Fruit fly (Drosophila melanogaster) whole organism, adult: ENCODE data around the gene Plc21C.

Experiments used
- CG11617 ChIP-seq: fragments of 200-800 bp; sonication (Bioruptor generic); optimal IDR thresholded peaks from 2 replicates; lab custom pipeline; 2017; ENCODE audit warnings: mild to moderate bottlenecking, missing biosample characterization, missing genetic modification reagents, missing genetic modification characterization
- CG12768 ChIP-seq: fragments of 200-800 bp; sonication (Bioruptor generic); optimal IDR thresholded peaks from 2 replicates; lab custom pipeline; 2017; ENCODE audit warnings: missing biosample characterization, missing genetic modification characterization, mild to moderate bottlenecking, moderate library complexity, missing genetic modification reagents
- CG14711 ChIP-seq: fragments of 200-800 bp; sonication (Bioruptor generic); optimal IDR thresholded peaks from 2 replicates; lab custom pipeline; 2018; ENCODE audit warnings: missing biosample characterization, mild to moderate bottlenecking, missing genetic modification characterization, moderate library complexity
- CG1620 ChIP-seq: fragments of 200-800 bp; sonication (Bioruptor generic); optimal IDR thresholded peaks from 2 replicates; lab custom pipeline; 2016; ENCODE audit warnings: missing biosample characterization, missing genetic modification characterization
- CG33017 ChIP-seq: fragments of 200-800 bp; sonication (Bioruptor generic); optimal IDR thresholded peaks from 2 replicates; lab custom pipeline; 2018; ENCODE audit warnings: missing biosample characterization, mild to moderate bottlenecking, missing genetic modification characterization, moderate library complexity
- CG5204 ChIP-seq: fragments of 200-800 bp; sonication (Bioruptor generic); optimal IDR thresholded peaks from 2 replicates; lab custom pipeline; 2016; ENCODE audit warnings: missing biosample characterization, missing genetic modification characterization
- CG7045 ChIP-seq: fragments of 200-800 bp; sonication (Bioruptor generic); optimal IDR thresholded peaks from 2 replicates; lab custom pipeline; 2017; ENCODE audit warnings: missing biosample characterization, mild to moderate bottlenecking, missing genetic modification characterization
- CG7101 ChIP-seq: fragments of 200-800 bp; sonication (Bioruptor generic); optimal IDR thresholded peaks from 2 replicates; lab custom pipeline; 2018; ENCODE audit warnings: missing biosample characterization, mild to moderate bottlenecking, missing genetic modification characterization, moderate library complexity
- Clk ChIP-seq: fragments of 200-800 bp; sonication (Bioruptor generic); optimal IDR thresholded peaks from 2 replicates; lab custom pipeline; 2017; ENCODE audit warnings: missing biosample characterization, missing genetic modification characterization
- Crg-1 ChIP-seq: fragments of 200-800 bp; sonication (Bioruptor generic); optimal IDR thresholded peaks from 2 replicates; lab custom pipeline; 2016; ENCODE audit warnings: missing biosample characterization, missing genetic modification characterization
- Hr96 ChIP-seq: fragments of 200-800 bp; sonication (Bioruptor generic); optimal IDR thresholded peaks from 2 replicates; lab custom pipeline; 2016; ENCODE audit warnings: missing biosample characterization, missing genetic modification characterization
- Mnt ChIP-seq: fragments of 200-800 bp; sonication (Bioruptor generic); optimal IDR thresholded peaks from 2 replicates; lab custom pipeline; 2016; ENCODE audit warnings: missing biosample characterization, mild to moderate bottlenecking, missing genetic modification characterization
- bab1 ChIP-seq: fragments of 200-800 bp; sonication (Bioruptor generic); optimal IDR thresholded peaks from 3 replicates; lab custom pipeline; 2019; ENCODE audit warnings: missing biosample characterization, mild to moderate bottlenecking, missing genetic modification characterization, moderate library complexity
- cic ChIP-seq: fragments of 200-800 bp; sonication (Bioruptor generic); optimal IDR thresholded peaks from 2 replicates; lab custom pipeline; 2017; ENCODE audit warnings: missing biosample characterization, mild to moderate bottlenecking, missing genetic modification characterization, moderate library complexity
- cnc ChIP-seq, 2 experiments: fragments of >200 bp; optimal IDR thresholded peaks; 2 replicates each; lab custom pipeline; 2017
- kay ChIP-seq: fragments of 200-800 bp; sonication (Bioruptor generic); peaks from one replicate; lab custom pipeline; 2016; ENCODE audit warnings: missing biosample characterization, missing genetic modification characterization, borderline replicate concordance
- ovo ChIP-seq: fragments of 200-800 bp; sonication (Bioruptor generic); optimal IDR thresholded peaks from 2 replicates; lab custom pipeline; 2016; ENCODE audit warnings: missing biosample characterization, missing genetic modification characterization
- pad ChIP-seq: fragments of 200-800 bp; sonication (Bioruptor generic); optimal IDR thresholded peaks from 3 replicates; lab custom pipeline; 2017; ENCODE audit warnings: missing biosample characterization, missing genetic modification characterization, mild to moderate bottlenecking, moderate library complexity, missing genetic modification reagents
- tj ChIP-seq: fragments of 200-800 bp; sonication (Bioruptor generic); optimal IDR thresholded peaks from 3 replicates; lab custom pipeline; 2017; ENCODE audit warnings: missing biosample characterization, mild to moderate bottlenecking, missing genetic modification characterization, moderate library complexity
- toe ChIP-seq: fragments of 200-800 bp; sonication (Bioruptor generic); optimal IDR thresholded peaks from 2 replicates; lab custom pipeline; 2016; ENCODE audit warnings: missing biosample characterization, missing genetic modification characterization

Gene Plc21C

dm6 chr2L:305646-306045 is at the start of gene Plc21C:
Plc21C (plus strand) TSS chr2L:305935.
- peak; percentile 79 for TF ChIP-seq toe (GFP tag; lab: Kevin White, UChicago)
- no peak for TF ChIP-seq cnc (optimal IDR thresholded peaks at IDR 0.05; lab: Kevin White, UChicago)
- peak; percentile 45 for TF ChIP-seq CG14711
- peak; percentile 35 for TF ChIP-seq cic (GFP tag; lab: Kevin White, UChicago)
- no peak for TF ChIP-seq Clk
- TF ChIP-seq CG33017 (tag; lab: Kevin White, UChicago), result peak; percentile 45
- peak; percentile 4 for TF ChIP-seq CG7045 (GFP tag; lab: Kevin White, UChicago)
- peak; percentile 28 for TF ChIP-seq pad (GFP tag; lab: Kevin White, UChicago)
- no peak for TF ChIP-seq Hr96
- TF ChIP-seq CG11617, result peak; percentile 24
- no peak for TF ChIP-seq CG5204 (GFP tag; lab: Kevin White, UChicago)
- peak; percentile 82 for TF ChIP-seq ovo (GFP tag; lab: Kevin White, UChicago)
- TF ChIP-seq Crg-1 (GFP tag; lab: Kevin White, UChicago), result peak; percentile 22
- TF ChIP-seq CG7101 (tag; lab: Kevin White, UChicago), result peak; percentile 16
- TF ChIP-seq kay (GFP tag; lab: Kevin White, UChicago), result no peak
- TF ChIP-seq Mnt (GFP tag; lab: Kevin White, UChicago), result peak; percentile 43
- TF ChIP-seq CG1620 (GFP tag; lab: Kevin White, UChicago), result peak; percentile 74
- TF ChIP-seq CG12768 (GFP tag; lab: Kevin White, UChicago), result no peak
- TF ChIP-seq tj (GFP tag; lab: Kevin White, UChicago), result no peak
- TF ChIP-seq bab1 (GFP tag; lab: Kevin White, UChicago), result peak; percentile 75

- TF ChIP-seq Crg-1 (GFP tag; lab: Kevin White, UChicago) (peak; percentile 13), Mnt (GFP tag; lab: Kevin White, UChicago) (no peak), cnc (optimal IDR thresholded peaks at IDR 0.05; lab: Kevin White, UChicago) (no peak), cic (GFP tag; lab: Kevin White, UChicago) (no peak), tj (GFP tag; lab: Kevin White, UChicago) (peak; percentile 20), CG1620 (GFP tag; lab: Kevin White, UChicago) (no peak), Clk (peak; percentile 46), toe (GFP tag; lab: Kevin White, UChicago) (peak; percentile 48), CG33017 (tag; lab: Kevin White, UChicago) (peak; percentile 82), CG11617 (peak; percentile 61), CG7101 (tag; lab: Kevin White, UChicago) (peak; percentile 76), CG14711 (peak; percentile 59), CG7045 (GFP tag; lab: Kevin White, UChicago) (peak; percentile 81), CG12768 (GFP tag; lab: Kevin White, UChicago) (peak; percentile 81)
Observed at dm6 chr2L:267441-268089, 38.2 kb upstream of the Plc21C start, which contains the start of gene CG17075. CG17075 (minus strand) TSS chr2L:267505.

DNA sequence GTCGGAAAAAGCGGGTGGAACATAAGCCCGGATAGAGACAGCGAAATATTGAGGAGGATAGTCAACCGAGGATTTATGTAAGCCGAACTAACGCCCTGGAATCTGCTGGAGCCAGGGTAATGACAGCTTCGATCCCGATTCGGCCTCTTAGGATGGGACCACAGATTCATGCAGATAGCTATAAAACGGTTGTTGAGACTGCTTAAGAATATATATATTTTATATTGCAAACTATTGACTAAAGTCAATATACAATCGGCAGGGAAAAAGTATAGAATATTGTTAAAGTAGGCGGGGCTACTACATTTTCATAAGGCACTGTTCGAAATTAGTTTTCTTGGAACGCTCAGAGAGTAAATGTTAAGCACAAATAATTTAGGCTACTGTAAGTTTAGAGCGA is 36.9 kb upstream of the Plc21C start, which contains the start of gene CG3345:
Gene CG3345, plus strand, starts transcription at position 301 of the 400 bp plus-strand sequence.
- TF ChIP-seq Mnt (GFP tag; lab: Kevin White, UChicago) (no peak), CG7101 (tag; lab: Kevin White, UChicago) (no peak), cic (GFP tag; lab: Kevin White, UChicago) (no peak)

dm6 chr2L:271553-271952 is 34.2 kb upstream of the Plc21C start, which contains the start of gene Dus1:
Dus1 (minus strand) TSS chr2L:271744.
- peak; percentile 59 for TF ChIP-seq bab1 (GFP tag; lab: Kevin White, UChicago)
- no peak for TF ChIP-seq CG1620 (GFP tag; lab: Kevin White, UChicago)
- TF ChIP-seq Mnt (GFP tag; lab: Kevin White, UChicago), result peak; percentile 66

- TF ChIP-seq CG33017 (tag; lab: Kevin White, UChicago), result peak; percentile 47
- TF ChIP-seq ovo (GFP tag; lab: Kevin White, UChicago), result no peak
- peak; percentile 48 for TF ChIP-seq CG7101 (tag; lab: Kevin White, UChicago)
- no peak for TF ChIP-seq cic (GFP tag; lab: Kevin White, UChicago)
- TF ChIP-seq kay (GFP tag; lab: Kevin White, UChicago), result no peak
- TF ChIP-seq Clk, result no peak
- peak; percentile 3 for TF ChIP-seq pad (GFP tag; lab: Kevin White, UChicago)
- peak; percentile 29 for TF ChIP-seq bab1 (GFP tag; lab: Kevin White, UChicago)
- TF ChIP-seq CG7045 (GFP tag; lab: Kevin White, UChicago), result no peak
- peak; percentile 41 for TF ChIP-seq CG11617
- no peak for TF ChIP-seq CG1620 (GFP tag; lab: Kevin White, UChicago)
- no peak for TF ChIP-seq CG12768 (GFP tag; lab: Kevin White, UChicago)
- no peak for TF ChIP-seq cnc (optimal IDR thresholded peaks at IDR 0.05; lab: Kevin White, UChicago)
- no peak for TF ChIP-seq tj (GFP tag; lab: Kevin White, UChicago)
- TF ChIP-seq CG14711, result peak; percentile 49
- TF ChIP-seq CG5204 (GFP tag; lab: Kevin White, UChicago), result no peak
- TF ChIP-seq Mnt (GFP tag; lab: Kevin White, UChicago), result peak; percentile 97
- TF ChIP-seq Hr96, result no peak
- TF ChIP-seq toe (GFP tag; lab: Kevin White, UChicago), result no peak
Observed at dm6 chr2L:273603-274002, 32.1 kb upstream of the Plc21C start, which contains the start of the genes mbm and CG11555. mbm (minus strand) TSS chr2L:273715. CG11555 (plus strand) TSS chr2L:273836.
